Fruit fly (Drosophila melanogaster): ENCODE data around the gene Ubr3.

DNA sequence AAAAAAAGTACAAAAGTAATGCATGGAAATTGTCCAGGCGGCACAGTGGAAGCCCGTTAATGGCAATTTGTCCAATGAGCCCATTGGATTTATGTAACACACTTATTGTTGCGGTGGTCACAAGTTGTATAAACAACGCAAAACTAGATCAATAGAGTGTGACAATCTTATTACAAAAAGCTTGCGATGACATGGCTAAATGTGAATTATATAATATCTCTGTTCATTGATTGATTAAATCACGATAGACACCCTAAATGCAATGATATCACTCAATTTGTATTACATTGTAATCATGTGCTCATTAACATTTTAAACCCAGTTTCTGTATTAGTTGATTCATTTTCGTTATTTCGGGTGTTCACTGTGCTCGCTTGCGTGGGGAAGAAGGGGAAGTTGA, 42.3 kb downstream of the Ubr3 start:
- TF ChIP-seq fru (GFP tag; optimal IDR thresholded peaks at IDR 0.05) (peak; percentile 42), OdsH (GFP tag; optimal IDR thresholded peaks at IDR 0.05) (no peak), N (GFP tag; optimal IDR thresholded peaks at IDR 0.05) (no peak), br (GFP tag; optimal IDR thresholded peaks at IDR 0.05) (no peak), GATAd (GFP tag; optimal IDR thresholded peaks at IDR 0.05) (no peak), Dfd (GFP tag; optimal IDR thresholded peaks at IDR 0.05) (no peak)

All from whole organism, wandering third instar larva.